Worm (Caenorhabditis elegans) whole organism, mixed stage, embryonic: ENCODE measurements around the gene C25F9.9.

ENCODE experiments used
- blmp-1 ChIP-seq: fragments of 150-350 bp; optimal IDR thresholded peaks from 2 replicates; lab custom pipeline; 2014; ENCODE audit warnings: missing biosample characterization, missing genetic modification characterization
- ceh-39 ChIP-seq: fragments of 150-350 bp; optimal IDR thresholded peaks from 2 replicates; lab custom pipeline; 2014; ENCODE audit warnings: missing biosample characterization, missing genetic modification characterization
- nhr-12 ChIP-seq: fragments of 150-350 bp; optimal IDR thresholded peaks from 2 replicates; lab custom pipeline; 2014; ENCODE audit warnings: missing biosample characterization, missing genetic modification characterization
- pha-4 ChIP-seq: fragments of 150-350 bp; optimal IDR thresholded peaks from 2 replicates; lab custom pipeline; 2018; ENCODE audit warnings: missing biosample characterization, missing genetic modification reagents, missing genetic modification characterization
- unc-120 ChIP-seq: sonication (generic microtip); optimal IDR thresholded peaks from 2 replicates; lab custom pipeline; 2017; ENCODE audit warnings: missing genetic modification characterization, missing compliant biosample characterization; ENCODE audit not compliant: poor library complexity, severe bottlenecking
- unc-39 ChIP-seq: fragments of 150-350 bp; optimal IDR thresholded peaks from 2 replicates; lab custom pipeline; 2014; ENCODE audit warnings: missing biosample characterization, missing genetic modification characterization

DNA sequence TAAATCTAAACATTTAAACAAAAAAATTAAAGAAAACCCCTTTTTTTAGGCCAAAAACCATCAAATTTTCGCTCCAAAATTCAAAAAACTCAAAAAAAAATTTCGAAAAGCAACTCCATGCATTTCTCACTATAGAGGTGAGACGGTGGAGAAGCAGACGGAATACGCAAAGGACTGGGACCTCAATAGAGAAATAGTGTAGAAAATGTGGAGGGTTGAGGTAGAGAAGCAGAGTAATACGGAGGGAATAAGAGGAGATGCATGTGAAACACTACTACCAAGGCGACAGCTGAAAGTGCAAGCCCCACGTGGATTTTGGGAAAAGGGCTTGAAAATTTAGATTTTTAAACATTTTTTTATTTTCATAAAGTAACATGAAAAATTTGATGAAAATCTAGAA lies 25.2 kb upstream of the C25F9.9 start:
- no peak for TF ChIP-seq nhr-12
- TF ChIP-seq blmp-1 (tag; lab: Kevin White, UChicago) = no peak
- TF ChIP-seq ceh-39 (tag; lab: Kevin White, UChicago) = no peak
- no peak for TF ChIP-seq unc-39 (tag; lab: Kevin White, UChicago)
- TF ChIP-seq unc-120 (tag; lab: Kevin White, UChicago) = no peak
- TF ChIP-seq pha-4 (tag; lab: Kevin White, UChicago) = peak; percentile 15
